Fruit fly (Drosophila melanogaster): ENCODE measurements around the gene Tmem43.

Tmem43 gene

dm6 chr3L:7911765-7912556 is 3.0 kb downstream of the Tmem43 start, which contains the start of the genes pbl and CG8281 (continued):
- TF ChIP-seq D (optimal IDR thresholded peaks at IDR 0.05) (no peak), D (GFP tag; optimal IDR thresholded peaks at IDR 0.05) (no peak), klu (GFP tag; IDR thresholded peaks at IDR 0.05) (no peak), sisA (GFP tag; IDR thresholded peaks at IDR 0.05) (no peak), Rx (GFP tag; IDR thresholded peaks at IDR 0.05) (peak; percentile 45), CG33557 (GFP tag; optimal IDR thresholded peaks at IDR 0.05) (no peak), CG34224 (GFP tag; IDR thresholded peaks at IDR 0.05; ENCODE audit: partially characterized antibody) (peak; percentile 82), CG5953 (GFP tag; IDR thresholded peaks at IDR 0.05) (no peak), nmo (GFP tag; optimal IDR thresholded peaks at IDR 0.05) (peak; percentile 75), Rfx (GFP tag; IDR thresholded peaks at IDR 0.05) (peak; percentile 29; the same call in 1 of the 2 replicates), CG11398 (GFP tag; optimal IDR thresholded peaks at IDR 0.05) (no peak), Doc3 (GFP tag; IDR thresholded peaks at IDR 0.05; ENCODE audit: partially characterized antibody) (peak; percentile 75; the same call in 2 of the 3 replicates), crol (GFP tag; IDR thresholded peaks at IDR 0.05) (no peak), dm (GFP tag; optimal IDR thresholded peaks at IDR 0.05) (peak; percentile 41), Pdp1 (GFP tag; optimal IDR thresholded peaks at IDR 0.05) (peak; percentile 9 to 88), CG12236 (GFP tag; optimal IDR thresholded peaks at IDR 0.05) (no peak), mirr (GFP tag; optimal IDR thresholded peaks at IDR 0.05) (peak; percentile 19), CG18262 (tag; optimal IDR thresholded peaks at IDR 0.05) (peak; percentile 52), CG8359 (GFP tag; optimal IDR thresholded peaks at IDR 0.05; ENCODE audit: borderline replicate concordance) (no peak), NfI (GFP tag; optimal IDR thresholded peaks at IDR 0.05) (no peak), Doc2 (GFP tag; IDR thresholded peaks at IDR 0.05) (no peak), CG9876 (GFP tag; optimal IDR thresholded peaks at IDR 0.05) (no peak), NC2α (GFP tag; optimal IDR thresholded peaks at IDR 0.05) (no peak), CG2199 (GFP tag; IDR thresholded peaks at IDR 0.05) (0 out of 3 replicates have a peak, but pooled peaks have one; percentile 65), CG13894 (tag; optimal IDR thresholded peaks at IDR 0.05) (peak; percentile 54), Poxn (GFP tag; IDR thresholded peaks at IDR 0.05) (no peak), zen (tag; optimal IDR thresholded peaks at IDR 0.05) (peak; percentile 5), salm (tag; optimal IDR thresholded peaks at IDR 0.05) (no peak), sd (tag; optimal IDR thresholded peaks at IDR 0.05) (no peak), Ada2b (GFP tag; IDR thresholded peaks at IDR 0.05) (peak; percentile 44; the same call in 1 of the 2 replicates), E2f2 (GFP tag; IDR thresholded peaks at IDR 0.05) (peak; percentile 90), CG4730 (GFP tag; IDR thresholded peaks at IDR 0.05) (peak; percentile 17; the same call in 1 of the 2 replicates), D19B (GFP tag; optimal IDR thresholded peaks at IDR 0.05) (no peak), B-H1 (GFP tag; IDR thresholded peaks at IDR 0.05) (no peak), ash1 (GFP tag; optimal IDR thresholded peaks at IDR 0.05) (no peak), dmrt11E (tag; optimal IDR thresholded peaks at IDR 0.05) (peak; percentile 44), yki (optimal IDR thresholded peaks at IDR 0.05) (no peak), CG7987 (GFP tag; optimal IDR thresholded peaks at IDR 0.05) (no peak), CG6813 (GFP tag; optimal IDR thresholded peaks at IDR 0.05) (no peak), CHES-1-like (GFP tag; optimal IDR thresholded peaks at IDR 0.05) (peak; percentile 47), ab (GFP tag; optimal IDR thresholded peaks at IDR 0.05) (no peak), CG9437 (GFP tag; optimal IDR thresholded peaks at IDR 0.05) (peak; percentile 73), CG9727 (GFP tag; optimal IDR thresholded peaks at IDR 0.05) (peak; percentile 55), CG1647 (GFP tag; optimal IDR thresholded peaks at IDR 0.05) (peak; percentile 32), Spps (tag; optimal IDR thresholded peaks at IDR 0.05) (no peak), CG15601 (tag; optimal IDR thresholded peaks at IDR 0.05) (peak; percentile 41), bcd (GFP tag; optimal IDR thresholded peaks at IDR 0.05) (peak; percentile 47), Neu2 (GFP tag; optimal IDR thresholded peaks at IDR 0.05; ENCODE audit: borderline replicate concordance) (peak; percentile 61), Taf1 (GFP tag; IDR thresholded peaks at IDR 0.05) (no peak), CG12104 (GFP tag; optimal IDR thresholded peaks at IDR 0.05) (peak; percentile 18)
